Worm (Caenorhabditis elegans): ENCODE data around the gene M03E7.1.

Gene M03E7.1

ce11 chrV:5596391-5597030 lies 25.0 kb upstream of the M03E7.1 start, which contains the start of gene zhit-1:
Gene zhit-1 (minus strand): TSS chrV:5596551.
- TF ChIP-seq Y55F3AM.14 (GFP tag; optimal IDR thresholded peaks at IDR 0.05) (no peak), mbf-1 (tag; optimal IDR thresholded peaks at IDR 0.05) (no peak), nhr-12 (tag; optimal IDR thresholded peaks at IDR 0.05) (no peak), zag-1 (tag; optimal IDR thresholded peaks at IDR 0.05) (no peak), skn-1 (tag; optimal IDR thresholded peaks at IDR 0.05) (no peak), F13H6.1 (tag; optimal IDR thresholded peaks at IDR 0.05) (no peak), crh-2 (tag; optimal IDR thresholded peaks at IDR 0.05) (no peak), C34F6.9 (tag; optimal IDR thresholded peaks at IDR 0.05) (peak; percentile 36), nhr-11 (tag; optimal IDR thresholded peaks at IDR 0.05) (no peak), lin-13 (GFP tag; optimal IDR thresholded peaks at IDR 0.05) (peak; percentile 11), nhr-129 (tag; optimal IDR thresholded peaks at IDR 0.05) (peak; percentile 1), fos-1 (tag; optimal IDR thresholded peaks at IDR 0.05) (no peak), nhr-237 (tag; optimal IDR thresholded peaks at IDR 0.05) (no peak), nhr-21 (tag; optimal IDR thresholded peaks at IDR 0.05) (no peak), elt-3 (tag; optimal IDR thresholded peaks at IDR 0.05) (no peak), elt-1 (tag; optimal IDR thresholded peaks at IDR 0.05) (no peak), unc-55 (GFP tag; optimal IDR thresholded peaks at IDR 0.05) (peak; percentile 56), peb-1 (tag; optimal IDR thresholded peaks at IDR 0.05) (no peak), nhr-25 (tag; optimal IDR thresholded peaks at IDR 0.05) (no peak), ceh-82 (tag; optimal IDR thresholded peaks at IDR 0.05) (no peak), nhr-23 (tag; optimal IDR thresholded peaks at IDR 0.05) (no peak), ztf-1 (GFP tag; conservative IDR thresholded peaks at IDR 0.05) (no peak), gmeb-1 (tag; optimal IDR thresholded peaks at IDR 0.05) (peak; percentile 93), ztf-4 (tag; optimal IDR thresholded peaks at IDR 0.05) (no peak), lin-11 (tag; optimal IDR thresholded peaks at IDR 0.05) (no peak), ztf-11 (tag; optimal IDR thresholded peaks at IDR 0.05) (no peak), sma-3 (GFP tag; optimal IDR thresholded peaks at IDR 0.05) (no peak), lsy-2 (tag; optimal IDR thresholded peaks at IDR 0.05) (peak in 1 of 2 experiments; percentile 58), lin-39 (tag; optimal IDR thresholded peaks at IDR 0.05) (no peak), snpc-4 (tag; optimal IDR thresholded peaks at IDR 0.05) (peak; percentile 61), unc-62 (GFP tag; optimal IDR thresholded peaks at IDR 0.05) (no peak), dmd-4 (tag; optimal IDR thresholded peaks at IDR 0.05) (no peak), sma-9 (GFP tag; optimal IDR thresholded peaks at IDR 0.05) (no peak), sma-9 (tag; optimal IDR thresholded peaks at IDR 0.05) (no peak), ceh-16 (tag; optimal IDR thresholded peaks at IDR 0.05) (no peak), sem-4 (tag; optimal IDR thresholded peaks at IDR 0.05) (no peak), egl-27 (tag; optimal IDR thresholded peaks at IDR 0.05) (no peak), ama-1 (optimal IDR thresholded peaks at IDR 0.05) (no peak), mab-5 (tag; optimal IDR thresholded peaks at IDR 0.05) (no peak), R02D3.7 (tag; optimal IDR thresholded peaks at IDR 0.05) (no peak), nhr-6 (tag; optimal IDR thresholded peaks at IDR 0.05) (no peak), alr-1 (tag; optimal IDR thresholded peaks at IDR 0.05) (no peak), unc-39 (tag; optimal IDR thresholded peaks at IDR 0.05) (no peak)

- TF ChIP-seq ama-1 (optimal IDR thresholded peaks at IDR 0.05): no peak
- TF ChIP-seq unc-39 (tag; optimal IDR thresholded peaks at IDR 0.05): no peak
- no peak for TF ChIP-seq dmd-4 (tag; optimal IDR thresholded peaks at IDR 0.05)
- no peak for TF ChIP-seq unc-55 (GFP tag; optimal IDR thresholded peaks at IDR 0.05)
- TF ChIP-seq nhr-10 (tag; optimal IDR thresholded peaks at IDR 0.05): no peak
- TF ChIP-seq nhr-237 (tag; optimal IDR thresholded peaks at IDR 0.05): no peak
- no peak for TF ChIP-seq F13H6.1 (tag; optimal IDR thresholded peaks at IDR 0.05)
- no peak for TF ChIP-seq peb-1 (tag; optimal IDR thresholded peaks at IDR 0.05)
- TF ChIP-seq crh-2 (tag; optimal IDR thresholded peaks at IDR 0.05): no peak
- TF ChIP-seq Y55F3AM.14 (GFP tag; optimal IDR thresholded peaks at IDR 0.05): no peak
- no peak for TF ChIP-seq lsy-2 (tag; optimal IDR thresholded peaks at IDR 0.05)
- TF ChIP-seq nhr-77 (tag; optimal IDR thresholded peaks at IDR 0.05): no peak
Measured at ce11 chrV:5601263-5601662, 20.2 kb upstream of the M03E7.1 start, which contains the start of gene CD4.8. Gene CD4.8 (minus strand): TSS chrV:5601363.
